Fruit fly (Drosophila melanogaster): ENCODE data around the gene CG31221.

Gene CG31221

dm6 chr3R:19467464-19467863 is 55.0 kb downstream of the CG31221 start (continued):
- no peak for TF ChIP-seq ab (GFP tag; optimal IDR thresholded peaks at IDR 0.05)
- no peak for TF ChIP-seq E2f2 (GFP tag; IDR thresholded peaks at IDR 0.05)
- no peak for TF ChIP-seq twi (tag; optimal IDR thresholded peaks at IDR 0.05)
- no peak for TF ChIP-seq sug (tag; optimal IDR thresholded peaks at IDR 0.05)
- TF ChIP-seq CG15479 (GFP tag; optimal IDR thresholded peaks at IDR 0.05) = no peak
- no peak for TF ChIP-seq p53 (GFP tag; optimal IDR thresholded peaks at IDR 0.05)
- no peak for TF ChIP-seq CG15514 (GFP tag; optimal IDR thresholded peaks at IDR 0.05)
- TF ChIP-seq Dek (tag; optimal IDR thresholded peaks at IDR 0.05) = no peak
- no peak for TF ChIP-seq ranshi (GFP tag; IDR thresholded peaks at IDR 0.05)
- TF ChIP-seq CG7963 (GFP tag; IDR thresholded peaks at IDR 0.05; ENCODE audit: partially characterized antibody) = no peak
- TF ChIP-seq Sin3A (optimal IDR thresholded peaks at IDR 0.05) = no peak
- no peak for TF ChIP-seq cwo (GFP tag; optimal IDR thresholded peaks at IDR 0.05)
- TF ChIP-seq CG13894 (tag; optimal IDR thresholded peaks at IDR 0.05) = no peak
- no peak for TF ChIP-seq NFAT (GFP tag; IDR thresholded peaks at IDR 0.05)
- no peak for TF ChIP-seq cato (GFP tag; optimal IDR thresholded peaks at IDR 0.05; ENCODE audit: borderline replicate concordance)
- no peak for TF ChIP-seq CG6854 (GFP tag; optimal IDR thresholded peaks at IDR 0.05)
- no peak for TF ChIP-seq Lhr (GFP tag; optimal IDR thresholded peaks at IDR 0.05)
- TF ChIP-seq grn (GFP tag; optimal IDR thresholded peaks at IDR 0.05) = no peak
- no peak for TF ChIP-seq Hey (tag; optimal IDR thresholded peaks at IDR 0.05)
- TF ChIP-seq otp (GFP tag; IDR thresholded peaks at IDR 0.05) = no peak
- TF ChIP-seq tll (GFP tag; optimal IDR thresholded peaks at IDR 0.05) = no peak
- TF ChIP-seq CG32532 (GFP tag; IDR thresholded peaks at IDR 0.05) = no peak
- TF ChIP-seq mld (GFP tag; IDR thresholded peaks at IDR 0.05; ENCODE audit: partially characterized antibody) = no peak
- TF ChIP-seq CG14441 (GFP tag; IDR thresholded peaks at IDR 0.05) = peak; percentile 38; the same call in 1 of the 2 replicates
- no peak for TF ChIP-seq sens-2 (GFP tag; IDR thresholded peaks at IDR 0.05)
- TF ChIP-seq ftz-f1 (GFP tag; optimal IDR thresholded peaks at IDR 0.05) = no peak
- TF ChIP-seq rib (GFP tag; IDR thresholded peaks at IDR 0.05) = no peak
- no peak for TF ChIP-seq CG12219 (GFP tag; optimal IDR thresholded peaks at IDR 0.05)
- TF ChIP-seq kah (GFP tag; optimal IDR thresholded peaks at IDR 0.05) = no peak
- TF ChIP-seq YL-1 (GFP tag; optimal IDR thresholded peaks at IDR 0.05) = no peak
- no peak for TF ChIP-seq vnd (GFP tag; IDR thresholded peaks at IDR 0.05; ENCODE audit: partially characterized antibody)
- no peak for TF ChIP-seq pzg (GFP tag; optimal IDR thresholded peaks at IDR 0.05)
- TF ChIP-seq CG2202 (tag; optimal IDR thresholded peaks at IDR 0.05) = no peak
- no peak for TF ChIP-seq CG18764 (GFP tag; optimal IDR thresholded peaks at IDR 0.05)
- no peak for TF ChIP-seq CG10543 (GFP tag; optimal IDR thresholded peaks at IDR 0.05)
- no peak for TF ChIP-seq Hr39 (optimal IDR thresholded peaks at IDR 0.05)
- TF ChIP-seq dmrt99B (tag; optimal IDR thresholded peaks at IDR 0.05) = peak; percentile 53
- no peak for TF ChIP-seq D19A (tag; optimal IDR thresholded peaks at IDR 0.05)
- TF ChIP-seq CG15073 (GFP tag; optimal IDR thresholded peaks at IDR 0.05) = no peak
- no peak for TF ChIP-seq Xbp1 (GFP tag; optimal IDR thresholded peaks at IDR 0.05)
- no peak for TF ChIP-seq pfk (GFP tag; optimal IDR thresholded peaks at IDR 0.05)
- TF ChIP-seq Ptx1 (GFP tag; IDR thresholded peaks at IDR 0.05) = no peak
- no peak for TF ChIP-seq CG1792 (GFP tag; optimal IDR thresholded peaks at IDR 0.05)
- peak; percentile 36 for TF ChIP-seq CG1603 (tag; optimal IDR thresholded peaks at IDR 0.05)
- peak; percentile 12 for TF ChIP-seq CG7987 (GFP tag; optimal IDR thresholded peaks at IDR 0.05)
- no peak for TF ChIP-seq Aef1 (GFP tag; IDR thresholded peaks at IDR 0.05)
- TF ChIP-seq CG6813 (GFP tag; optimal IDR thresholded peaks at IDR 0.05) = no peak
- peak; percentile 62 for TF ChIP-seq Awh (GFP tag; IDR thresholded peaks at IDR 0.05)
- TF ChIP-seq Mrtf (GFP tag; IDR thresholded peaks at IDR 0.05) = no peak
- TF ChIP-seq CoRest (tag; optimal IDR thresholded peaks at IDR 0.05) = no peak
- TF ChIP-seq trem (tag; optimal IDR thresholded peaks at IDR 0.05) = no peak
- TF ChIP-seq jing (GFP tag; optimal IDR thresholded peaks at IDR 0.05) = no peak

Measured in whole organism, embryonic.